Worm (Caenorhabditis elegans) whole organism, midembryonic: ENCODE results near the gene gly-13.

Source experiments
- T22C8.4 ChIP-seq: fragments of 200-800 bp; sonication (Bioruptor generic); IDR thresholded peaks from 2 replicates; pipeline ENCODE4 v1.3.6; 2022; ENCODE audit warnings: missing genetic modification characterization, missing compliant biosample characterization
- cog-1 ChIP-seq: sonication (generic microtip); optimal IDR thresholded peaks from 2 replicates; lab custom pipeline; 2016; ENCODE audit warnings: missing genetic modification characterization, missing compliant biosample characterization
- flt-1 ChIP-seq: fragments of 200-800 bp; sonication (Bioruptor generic); IDR thresholded peaks from 2 replicates; pipeline ENCODE4 v1.3.6; 2022; ENCODE audit warnings: missing genetic modification characterization, missing compliant biosample characterization
- klf-2 ChIP-seq: fragments of 200-800 bp; sonication (Bioruptor generic); conservative IDR thresholded peaks from 2 replicates; pipeline ENCODE4 v1.3.6; 2022; ENCODE audit warnings: missing genetic modification reagents, missing genetic modification characterization, missing compliant biosample characterization
- med-1 ChIP-seq: sonication (generic microtip); optimal IDR thresholded peaks from 2 replicates; lab custom pipeline; 2017; ENCODE audit warnings: missing genetic modification characterization, mild to moderate bottlenecking, missing compliant biosample characterization, antibody characterized with exemption, missing genetic modification reagents; ENCODE audit not compliant: insufficient read depth
- ref-1 ChIP-seq: fragments of 200-800 bp; sonication (Bioruptor generic); conservative IDR thresholded peaks from 2 replicates; pipeline ENCODE4 v1.3.6; 2022; ENCODE audit warnings: missing genetic modification reagents, missing genetic modification characterization, missing compliant biosample characterization
- tab-1 ChIP-seq: fragments of 200-800 bp; sonication (Bioruptor generic); IDR thresholded peaks from 2 replicates; pipeline ENCODE4 v1.3.6; 2022; ENCODE audit warnings: missing genetic modification characterization, missing compliant biosample characterization
- ztf-23 ChIP-seq: fragments of 200-800 bp; sonication (Bioruptor generic); IDR thresholded peaks from 2 replicates; pipeline ENCODE4 v1.3.6; 2022; ENCODE audit warnings: missing genetic modification reagents, missing genetic modification characterization, missing compliant biosample characterization
- ztf-29 ChIP-seq: fragments of 200-800 bp; sonication (Bioruptor generic); IDR thresholded peaks from 2 replicates; pipeline ENCODE4 v1.3.6; 2022; ENCODE audit warnings: missing genetic modification reagents, missing genetic modification characterization, missing compliant biosample characterization

The gly-13 gene

DNA sequence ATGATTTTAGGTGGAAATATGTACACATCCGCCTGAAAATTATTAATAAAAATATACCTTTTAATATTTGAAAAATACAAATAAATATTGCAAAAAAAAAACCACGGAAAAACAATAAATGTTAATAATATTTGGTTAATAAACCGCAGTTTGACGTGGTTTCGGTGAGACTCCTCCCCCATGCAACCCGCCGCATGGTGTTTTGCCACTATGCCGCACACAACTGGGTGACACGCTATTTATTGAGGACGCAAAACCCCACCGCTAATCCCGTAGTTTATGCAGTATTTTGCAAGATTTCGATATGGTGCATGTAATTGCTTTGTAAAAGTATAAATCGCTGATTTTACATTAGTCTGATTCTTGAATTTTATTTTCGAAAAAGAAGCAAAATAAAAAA is at the start of gene gly-13:
Gene gly-13 (minus strand): TSS at position 32 of the 400 bp plus-strand sequence.
- TF ChIP-seq ztf-29 (GFP tag; lab: Robert Waterston, UW) (no peak), klf-2 (GFP tag; lab: Robert Waterston, UW) (peak; percentile 70; the same call in 1 of the 2 replicates), ref-1 (0 out of 2 replicates have a peak, but pooled peaks have one; percentile 36), med-1 (GFP tag; lab: Kevin White, UChicago) (peak; percentile 87), flt-1 (peak; percentile 87), tab-1 (GFP tag; lab: Robert Waterston, UW) (peak; percentile 82; the same call in 1 of the 2 replicates), cog-1 (tag; lab: Kevin White, UChicago) (peak; percentile 72), T22C8.4 (GFP tag; lab: Robert Waterston, UW) (no peak; the same call in 1 of the 2 replicates), ztf-23 (GFP tag; lab: Robert Waterston, UW) (peak; percentile 86)

DNA sequence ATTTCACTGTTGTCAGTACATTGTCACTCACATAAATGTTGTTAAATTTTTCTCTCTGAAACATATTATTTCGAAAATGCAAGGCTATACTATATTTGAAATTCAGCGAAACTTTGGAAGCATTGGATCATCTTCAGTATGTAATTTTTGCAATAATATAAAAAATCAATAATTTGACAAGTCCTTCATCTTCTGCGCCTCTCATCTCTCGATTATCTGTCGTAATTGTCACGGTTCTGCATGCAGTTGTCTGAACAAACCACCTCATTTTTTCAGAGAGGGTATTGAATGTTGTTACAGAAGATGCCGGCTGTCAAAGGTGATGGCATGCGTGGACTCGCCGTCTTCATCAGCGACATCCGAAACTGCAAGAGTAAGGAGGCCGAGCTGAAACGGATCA is 42.0 kb upstream of the gly-13 start, which contains the start of gene apa-2:
Gene apa-2 (plus strand): TSS at position 301 of the 400 bp plus-strand sequence.
- TF ChIP-seq cog-1 (tag; lab: Kevin White, UChicago) (no peak), T22C8.4 (GFP tag; lab: Robert Waterston, UW) (0 out of 2 replicates have a peak, but pooled peaks have one; percentile 38)

DNA sequence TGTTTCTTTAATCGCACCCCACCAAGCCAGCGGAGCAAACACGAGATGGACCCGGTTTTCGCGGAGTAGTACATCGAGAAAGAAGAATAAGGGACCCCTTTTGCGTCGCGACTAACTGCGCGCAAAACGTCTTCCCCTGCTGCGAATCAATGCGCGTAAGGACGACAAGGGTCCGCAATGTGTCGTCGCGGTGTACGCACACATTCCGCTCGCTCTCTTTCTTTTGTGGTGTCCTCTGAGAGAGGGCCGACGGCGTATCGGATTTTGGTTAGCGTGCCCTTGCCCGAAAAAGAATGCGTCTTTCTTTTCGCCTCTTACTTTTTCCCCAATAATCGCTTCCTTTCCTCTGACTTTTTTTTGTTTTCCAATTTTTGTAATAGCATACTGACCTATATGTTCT is 41.4 kb upstream of the gly-13 start:
- TF ChIP-seq cog-1 (tag; lab: Kevin White, UChicago): peak; percentile 57
- peak; percentile 73; the same call in 1 of the 2 replicates for TF ChIP-seq flt-1
- TF ChIP-seq ref-1: no peak
- no peak for TF ChIP-seq med-1 (GFP tag; lab: Kevin White, UChicago)
- TF ChIP-seq ztf-23 (GFP tag; lab: Robert Waterston, UW): peak; percentile 72; the same call in 1 of the 2 replicates
- TF ChIP-seq ztf-29 (GFP tag; lab: Robert Waterston, UW): no peak

ce11 chrX:9336227-9336626 is 39.8 kb upstream of the gly-13 start:
- TF ChIP-seq flt-1: no peak
- no peak for TF ChIP-seq ztf-29 (GFP tag; lab: Robert Waterston, UW)
- no peak for TF ChIP-seq cog-1 (tag; lab: Kevin White, UChicago)
- TF ChIP-seq T22C8.4 (GFP tag; lab: Robert Waterston, UW): no peak
- TF ChIP-seq ztf-23 (GFP tag; lab: Robert Waterston, UW): no peak
- no peak for TF ChIP-seq tab-1 (GFP tag; lab: Robert Waterston, UW)
- TF ChIP-seq ref-1: no peak
- TF ChIP-seq klf-2 (GFP tag; lab: Robert Waterston, UW): no peak
- no peak for TF ChIP-seq med-1 (GFP tag; lab: Kevin White, UChicago)

ce11 chrX:9330721-9331212 is 34.3 kb upstream of the gly-13 start, which contains the start of gene T20B5.2:
T20B5.2 (plus strand) TSS chrX:9331162.
- TF ChIP-seq T22C8.4 (GFP tag; lab: Robert Waterston, UW): no peak
- no peak for TF ChIP-seq ref-1
- no peak for TF ChIP-seq klf-2 (GFP tag; lab: Robert Waterston, UW)
- no peak for TF ChIP-seq tab-1 (GFP tag; lab: Robert Waterston, UW)

DNA sequence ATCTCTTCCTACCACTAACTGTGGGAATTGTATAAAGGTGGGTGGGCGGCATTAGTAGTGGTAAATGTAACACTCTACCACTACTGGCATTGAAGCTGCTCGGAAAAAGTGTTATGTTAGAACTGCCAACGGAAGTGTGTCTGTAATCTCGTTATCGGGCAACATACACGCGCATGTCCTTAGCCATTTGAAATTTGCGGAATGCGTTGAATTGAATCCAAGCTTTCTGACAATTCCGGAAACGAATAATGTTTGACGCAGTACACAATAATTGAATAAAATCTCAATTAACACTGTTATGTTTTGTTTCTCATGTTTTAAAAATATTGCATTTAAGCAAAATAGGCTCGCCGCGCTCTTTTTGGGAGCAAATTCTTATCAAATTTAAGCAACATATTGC is 28.5 kb upstream of the gly-13 start:
- TF ChIP-seq tab-1 (GFP tag; lab: Robert Waterston, UW) (no peak), ztf-29 (GFP tag; lab: Robert Waterston, UW) (no peak), cog-1 (tag; lab: Kevin White, UChicago) (no peak), klf-2 (GFP tag; lab: Robert Waterston, UW) (no peak), T22C8.4 (GFP tag; lab: Robert Waterston, UW) (no peak), med-1 (GFP tag; lab: Kevin White, UChicago) (no peak), flt-1 (no peak)

ce11 chrX:9319080-9319479 is 22.7 kb upstream of the gly-13 start, which contains the start of gene npr-7:
npr-7 (minus strand) TSS chrX:9319180.
- no peak for TF ChIP-seq cog-1 (tag; lab: Kevin White, UChicago)
- no peak for TF ChIP-seq tab-1 (GFP tag; lab: Robert Waterston, UW)
- TF ChIP-seq T22C8.4 (GFP tag; lab: Robert Waterston, UW): no peak
- no peak for TF ChIP-seq ztf-29 (GFP tag; lab: Robert Waterston, UW)
- no peak for TF ChIP-seq ref-1
- TF ChIP-seq med-1 (GFP tag; lab: Kevin White, UChicago): no peak

ce11 chrX:9314397-9314796 is 18.0 kb upstream of the gly-13 start, which contains the start of gene ttr-38:
ttr-38 (minus strand) TSS chrX:9314497.
- no peak for TF ChIP-seq klf-2 (GFP tag; lab: Robert Waterston, UW)
- no peak for TF ChIP-seq flt-1
- TF ChIP-seq ztf-29 (GFP tag; lab: Robert Waterston, UW): no peak

ce11 chrX:9311225-9311624 is 14.8 kb upstream of the gly-13 start, which contains the start of gene H29C22.1:
H29C22.1 (minus strand) TSS chrX:9311325.
- TF ChIP-seq cog-1 (tag; lab: Kevin White, UChicago) (no peak), T22C8.4 (GFP tag; lab: Robert Waterston, UW) (no peak), flt-1 (no peak), tab-1 (GFP tag; lab: Robert Waterston, UW) (no peak), ztf-29 (GFP tag; lab: Robert Waterston, UW) (no peak), med-1 (GFP tag; lab: Kevin White, UChicago) (no peak), klf-2 (GFP tag; lab: Robert Waterston, UW) (no peak), ztf-23 (GFP tag; lab: Robert Waterston, UW) (no peak), ref-1 (no peak)

- TF ChIP-seq med-1 (GFP tag; lab: Kevin White, UChicago) (no peak), flt-1 (no peak), T22C8.4 (GFP tag; lab: Robert Waterston, UW) (no peak), cog-1 (tag; lab: Kevin White, UChicago) (no peak), tab-1 (GFP tag; lab: Robert Waterston, UW) (no peak), ztf-29 (GFP tag; lab: Robert Waterston, UW) (no peak), ztf-23 (GFP tag; lab: Robert Waterston, UW) (no peak), ref-1 (no peak), klf-2 (GFP tag; lab: Robert Waterston, UW) (no peak)
Observed at ce11 chrX:9303422-9303821, 7.0 kb upstream of the gly-13 start, which contains the start of gene tmc-2. tmc-2 (plus strand) TSS chrX:9303722.
